Fruit fly (Drosophila melanogaster) whole organism, embryonic: Measurements from ENCODE around the gene Cp18.

Source experiments
- Blimp-1 ChIP-seq: fragments of 200-800 bp; sonication (Bioruptor generic); optimal IDR thresholded peaks from 3 replicates; lab custom pipeline; 2018; ENCODE audit warnings: missing biosample characterization, missing genetic modification characterization, mild to moderate bottlenecking, moderate library complexity, missing genetic modification reagents
- CG10366 ChIP-seq: fragments of 200-800 bp; sonication (Bioruptor generic); IDR thresholded peaks from 2 replicates; pipeline ENCODE4 v1.3.6; 2022; ENCODE audit warnings: missing biosample characterization, missing genetic modification characterization
- CG11398 ChIP-seq: fragments of 200-800 bp; sonication (Bioruptor generic); optimal IDR thresholded peaks from 2 replicates; lab custom pipeline; 2016; ENCODE audit warnings: missing biosample characterization, missing genetic modification characterization
- CG11456 ChIP-seq: fragments of 200-800 bp; sonication (Bioruptor generic); IDR thresholded peaks from 3 replicates; pipeline ENCODE4 v1.3.6; 2022; ENCODE audit warnings: missing biosample characterization, missing genetic modification characterization
- CG12942 ChIP-seq: fragments of 200-800 bp; sonication (Bioruptor generic); optimal IDR thresholded peaks from 3 replicates; lab custom pipeline; 2016; ENCODE audit warnings: missing biosample characterization, missing genetic modification characterization
- CG13624 ChIP-seq: fragments of 200-800 bp; sonication (Bioruptor generic); optimal IDR thresholded peaks from 2 replicates; lab custom pipeline; 2016; ENCODE audit warnings: missing biosample characterization, missing genetic modification characterization
- CG14050 ChIP-seq: fragments of 200-800 bp; sonication (Bioruptor generic); IDR thresholded peaks from 3 replicates; pipeline ENCODE4 v1.3.6; 2022; ENCODE audit warnings: missing biosample characterization, missing genetic modification characterization
- CG15601 ChIP-seq: fragments of 200-800 bp; sonication (Bioruptor generic); optimal IDR thresholded peaks from 3 replicates; lab custom pipeline; 2019; ENCODE audit warnings: missing biosample characterization, mild to moderate bottlenecking, missing genetic modification characterization, moderate library complexity
- CG16813 ChIP-seq: fragments of 200-800 bp; sonication (Bioruptor generic); IDR thresholded peaks from 3 replicates; pipeline ENCODE4 v1.3.6; 2022; ENCODE audit warnings: missing biosample characterization, missing genetic modification characterization; ENCODE audit not compliant: partially characterized antibody
- CG30431 ChIP-seq: fragments of 200-800 bp; sonication (Bioruptor generic); optimal IDR thresholded peaks from 2 replicates; lab custom pipeline; 2017; ENCODE audit warnings: missing biosample characterization, missing genetic modification characterization
- CG3281 ChIP-seq: fragments of 200-800 bp; sonication (Bioruptor generic); optimal IDR thresholded peaks from 3 replicates; lab custom pipeline; 2017; ENCODE audit warnings: missing biosample characterization, mild to moderate bottlenecking, missing genetic modification characterization
- CG3407 ChIP-seq: fragments of 200-800 bp; sonication (Bioruptor generic); optimal IDR thresholded peaks from 2 replicates; lab custom pipeline; 2018; ENCODE audit warnings: missing biosample characterization, mild to moderate bottlenecking, missing genetic modification characterization
- CG34422 ChIP-seq: fragments of 200-800 bp; sonication (Bioruptor generic); IDR thresholded peaks from 3 replicates; pipeline ENCODE4 v1.3.6; 2022; ENCODE audit warnings: missing biosample characterization, missing genetic modification characterization
- CG6272 ChIP-seq: fragments of 200-800 bp; sonication (Bioruptor generic); IDR thresholded peaks from 2 replicates; pipeline ENCODE4 v1.3.6; 2022; ENCODE audit warnings: missing biosample characterization, missing genetic modification characterization
- CG6813 ChIP-seq: fragments of 200-800 bp; sonication (Bioruptor generic); optimal IDR thresholded peaks from 2 replicates; lab custom pipeline; 2017; ENCODE audit warnings: missing biosample characterization, missing genetic modification characterization, mild to moderate bottlenecking, moderate library complexity, missing genetic modification reagents
- CG7786 ChIP-seq: fragments of 200-800 bp; sonication (Bioruptor generic); optimal IDR thresholded peaks from 2 replicates; lab custom pipeline; 2016; ENCODE audit warnings: missing biosample characterization, missing genetic modification characterization
- CG8765 ChIP-seq: fragments of 200-800 bp; sonication (Bioruptor generic); IDR thresholded peaks from 2 replicates; pipeline ENCODE4 v1.3.6; 2022; ENCODE audit warnings: missing biosample characterization, missing genetic modification characterization
- CG8944 ChIP-seq: fragments of 200-800 bp; sonication (Bioruptor generic); optimal IDR thresholded peaks from 3 replicates; lab custom pipeline; 2016; ENCODE audit warnings: missing biosample characterization, missing genetic modification characterization
- CG9437 ChIP-seq: fragments of 200-800 bp; sonication (Bioruptor generic); optimal IDR thresholded peaks from 2 replicates; lab custom pipeline; 2018; ENCODE audit warnings: missing biosample characterization, mild to moderate bottlenecking, missing genetic modification characterization
- CrebB ChIP-seq: fragments of 200-800 bp; sonication (Bioruptor generic); optimal IDR thresholded peaks from 3 replicates; lab custom pipeline; 2018; ENCODE audit warnings: missing biosample characterization, mild to moderate bottlenecking, missing genetic modification characterization
- D ChIP-seq, 2 experiments: fragments of 200-800 bp in 1 of 2; fragments of >200 bp in 1 of 2; sonication (Bioruptor generic) in 1 of 2; optimal IDR thresholded peaks; 2 replicates in 1 of 2; 3 replicates in 1 of 2; lab custom pipeline; 2017; ENCODE audit warnings: mild to moderate bottlenecking in 1 of 2, missing biosample characterization in 1 of 2, missing genetic modification characterization in 1 of 2, missing genetic modification reagents in 1 of 2
- Dll ChIP-seq: fragments of 200-800 bp; sonication (Bioruptor generic); IDR thresholded peaks from 4 replicates; pipeline ENCODE4 v1.3.6; 2022; ENCODE audit warnings: missing biosample characterization, missing genetic modification characterization; ENCODE audit not compliant: partially characterized antibody
- E2f2 ChIP-seq: fragments of 200-800 bp; sonication (Bioruptor generic); IDR thresholded peaks from 2 replicates; pipeline ENCODE4 v1.3.6; 2022; ENCODE audit warnings: missing biosample characterization, missing genetic modification characterization
- H15 ChIP-seq: fragments of 200-800 bp; sonication (Bioruptor generic); IDR thresholded peaks from 3 replicates; pipeline ENCODE4 v1.3.6; 2022; ENCODE audit warnings: missing biosample characterization, missing genetic modification characterization
- Hr3 ChIP-seq: fragments of 200-800 bp; sonication (Bioruptor generic); optimal IDR thresholded peaks from 3 replicates; lab custom pipeline; 2016; ENCODE audit warnings: missing biosample characterization, missing genetic modification characterization
- Mrtf ChIP-seq: fragments of 200-800 bp; sonication (Bioruptor generic); IDR thresholded peaks from 3 replicates; pipeline ENCODE4 v1.3.6; 2022; ENCODE audit warnings: missing biosample characterization, missing genetic modification characterization
- NfI ChIP-seq: fragments of 200-800 bp; sonication (Bioruptor generic); optimal IDR thresholded peaks from 3 replicates; lab custom pipeline; 2018; ENCODE audit warnings: missing biosample characterization, mild to moderate bottlenecking, missing genetic modification characterization, moderate library complexity
- Sox102F ChIP-seq: fragments of 200-800 bp; sonication (Bioruptor generic); optimal IDR thresholded peaks from 2 replicates; lab custom pipeline; 2018; ENCODE audit warnings: missing biosample characterization, mild to moderate bottlenecking, missing genetic modification characterization, moderate library complexity
- Ssrp ChIP-seq: fragments of 200-800 bp; sonication (Bioruptor generic); optimal IDR thresholded peaks from 2 replicates; lab custom pipeline; 2018; ENCODE audit warnings: missing biosample characterization, mild to moderate bottlenecking, missing genetic modification characterization, moderate library complexity
- Vsx1 ChIP-seq: fragments of 200-800 bp; sonication (Bioruptor generic); optimal IDR thresholded peaks from 2 replicates; lab custom pipeline; 2017; ENCODE audit warnings: missing biosample characterization, mild to moderate bottlenecking, missing genetic modification characterization, missing genetic modification reagents
- ac ChIP-seq: fragments of 200-800 bp; sonication (Bioruptor generic); optimal IDR thresholded peaks from 3 replicates; lab custom pipeline; 2017; ENCODE audit warnings: missing biosample characterization, mild to moderate bottlenecking, missing genetic modification characterization
- ara ChIP-seq: fragments of 200-800 bp; sonication (Bioruptor generic); IDR thresholded peaks from 2 replicates; pipeline ENCODE4 v1.3.6; 2022; ENCODE audit warnings: missing biosample characterization, missing genetic modification characterization
- crc ChIP-seq: fragments of 200-800 bp; sonication (Bioruptor generic); optimal IDR thresholded peaks from 2 replicates; lab custom pipeline; 2016; ENCODE audit warnings: missing biosample characterization, missing genetic modification characterization
- cwo ChIP-seq: fragments of 200-800 bp; sonication (Bioruptor generic); optimal IDR thresholded peaks from 3 replicates; lab custom pipeline; 2017; ENCODE audit warnings: missing biosample characterization, missing genetic modification characterization, mild to moderate bottlenecking, moderate library complexity, missing genetic modification reagents
- dysf ChIP-seq: fragments of 200-800 bp; sonication (Bioruptor generic); IDR thresholded peaks from 3 replicates; pipeline ENCODE4 v1.3.6; 2022; ENCODE audit warnings: missing biosample characterization, missing genetic modification characterization
- her ChIP-seq: fragments of 200-800 bp; sonication (Bioruptor generic); optimal IDR thresholded peaks from 2 replicates; lab custom pipeline; 2016; ENCODE audit warnings: missing biosample characterization, missing genetic modification characterization
- hkb ChIP-seq, 2 experiments: fragments of 200-800 bp in 1 of 2; fragments of >200 bp in 1 of 2; sonication (Bioruptor generic) in 1 of 2; IDR thresholded peaks in 1 of 2; optimal IDR thresholded peaks in 1 of 2; 2 replicates each; pipeline versions ENCODE4 v1.3.6 to Lab custom; 2017 to 2022; ENCODE audit warnings: missing biosample characterization in 1 of 2, missing genetic modification characterization in 1 of 2
- klu ChIP-seq: fragments of 200-800 bp; sonication (Bioruptor generic); IDR thresholded peaks from 2 replicates; pipeline ENCODE4 v1.3.6; 2022; ENCODE audit warnings: missing biosample characterization, missing genetic modification characterization
- lab ChIP-seq: fragments of 200-800 bp; sonication (Bioruptor generic); optimal IDR thresholded peaks from 3 replicates; lab custom pipeline; 2017; ENCODE audit warnings: missing biosample characterization, missing genetic modification characterization, mild to moderate bottlenecking, moderate library complexity, missing genetic modification reagents
- lilli ChIP-seq: fragments of 200-800 bp; sonication (Bioruptor generic); optimal IDR thresholded peaks from 3 replicates; lab custom pipeline; 2016; ENCODE audit warnings: missing biosample characterization, missing genetic modification characterization
- pan ChIP-seq, 4 experiments: fragments of >200 bp in 3 of 4; fragments of 200-800 bp in 1 of 4; sonication (Bioruptor generic) in 1 of 4; optimal IDR thresholded peaks in 3 of 4; IDR thresholded peaks in 1 of 4; 2 replicates each; pipeline versions ENCODE4 v1.3.6 to Lab custom; 2017 to 2022; ENCODE audit warnings: missing biosample characterization in 2 of 4, missing genetic modification characterization in 2 of 4, mixed read lengths in 1 of 4
- prd ChIP-seq, 3 experiments: fragments of >200 bp in 2 of 3; fragments of 200-800 bp in 1 of 3; sonication (Bioruptor generic) in 1 of 3; optimal IDR thresholded peaks in 2 of 3; IDR thresholded peaks in 1 of 3; 2 replicates in 2 of 3; 3 replicates in 1 of 3; pipeline versions ENCODE4 v1.3.6 to Lab custom; 2017 to 2022; ENCODE audit warnings: missing biosample characterization in 1 of 3, missing genetic modification characterization in 1 of 3
- sens ChIP-seq: fragments of 200-800 bp; sonication (Bioruptor generic); peaks from one replicate; lab custom pipeline; 2016; ENCODE audit warnings: missing biosample characterization, missing genetic modification characterization
- sens-2 ChIP-seq: fragments of 200-800 bp; sonication (Bioruptor generic); IDR thresholded peaks from 2 replicates; pipeline ENCODE4 v1.3.6; 2022; ENCODE audit warnings: missing biosample characterization, missing genetic modification characterization
- sna ChIP-seq: fragments of 200-800 bp; sonication (Bioruptor generic); IDR thresholded peaks from 2 replicates; pipeline ENCODE4 v1.3.6; 2022; ENCODE audit warnings: missing biosample characterization, missing genetic modification characterization; ENCODE audit not compliant: partially characterized antibody
- sug ChIP-seq: fragments of 200-800 bp; optimal IDR thresholded peaks from 2 replicates; lab custom pipeline; 2019; ENCODE audit warnings: missing biosample characterization, mild to moderate bottlenecking, missing genetic modification characterization, moderate library complexity
- tap ChIP-seq: fragments of 200-800 bp; optimal IDR thresholded peaks from 3 replicates; lab custom pipeline; 2019; ENCODE audit warnings: missing biosample characterization, mild to moderate bottlenecking, missing genetic modification characterization, moderate library complexity

Gene Cp18

DNA sequence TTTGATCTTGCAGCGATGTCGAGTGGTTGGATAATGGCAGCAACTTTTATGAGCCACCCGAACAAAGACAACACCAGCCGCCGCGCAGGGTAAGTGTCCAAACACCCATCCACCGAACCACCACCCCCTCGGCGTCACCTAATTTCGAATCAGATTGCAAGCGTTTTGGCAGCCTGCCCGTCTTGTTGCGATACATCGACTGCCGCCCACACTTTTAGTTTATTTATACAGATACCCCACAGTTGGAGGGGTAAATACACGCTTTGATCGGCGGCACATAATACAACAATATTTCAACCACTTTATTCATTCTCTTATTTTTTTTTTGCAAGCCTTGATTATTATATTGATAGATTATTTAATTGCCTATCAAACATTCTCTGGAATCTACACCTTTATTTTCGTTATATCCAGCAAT is 36.5 kb downstream of the Cp18 start (continued):
- peak; percentile 75 for TF ChIP-seq dysf (GFP tag; lab: Robert Waterston, UW)
- no peak for TF ChIP-seq CrebB (tag; lab: Kevin White, UChicago)
- TF ChIP-seq lilli, result peak; percentile 50
- no peak for TF ChIP-seq sug (tag; lab: Kevin White, UChicago)
- TF ChIP-seq pan (optimal IDR thresholded peaks at IDR 0.05; lab: Kevin White, UChicago), result no peak
- peak in 1 of 2 experiments; percentile 80 for TF ChIP-seq pan (GFP tag; optimal IDR thresholded peaks at IDR 0.05 in 1 of 2, IDR thresholded peaks at IDR 0.05 in 1 of 2)
- no peak for TF ChIP-seq CG13624
- no peak for TF ChIP-seq crc
- TF ChIP-seq sens-2 (GFP tag; lab: Robert Waterston, UW), result no peak
- TF ChIP-seq NfI, result peak; percentile 64
- TF ChIP-seq CG6813 (GFP tag; lab: Kevin White, UChicago), result no peak
- peak; percentile 15 for TF ChIP-seq CG9437 (GFP tag; lab: Kevin White, UChicago)
- TF ChIP-seq ara (GFP tag; lab: Robert Waterston, UW), result peak; percentile 15; the same call in 1 of the 2 replicates
- TF ChIP-seq CG16813 (GFP tag; lab: Robert Waterston, UW), result peak; percentile 40; the same call in 1 of the 3 replicates
- peak; percentile 85 for TF ChIP-seq sens (GFP tag; lab: Kevin White, UChicago)
- peak; percentile 16 for TF ChIP-seq cwo (GFP tag; lab: Kevin White, UChicago)
- peak; percentile 60 for TF ChIP-seq Sox102F (GFP tag; lab: Kevin White, UChicago)
- TF ChIP-seq CG34422 (GFP tag; lab: Robert Waterston, UW), result peak; percentile 63; the same call in 2 of the 3 replicates
- TF ChIP-seq Vsx1 (GFP tag; lab: Kevin White, UChicago), result no peak
- TF ChIP-seq D (optimal IDR thresholded peaks at IDR 0.05; lab: Kevin White, UChicago), result no peak
- TF ChIP-seq D (GFP tag; optimal IDR thresholded peaks at IDR 0.05; lab: Kevin White, UChicago), result peak; percentile 7
- TF ChIP-seq tap (tag; lab: Kevin White, UChicago), result no peak
- TF ChIP-seq E2f2 (GFP tag; lab: Robert Waterston, UW), result peak; percentile 38; the same call in 1 of the 2 replicates
- TF ChIP-seq CG14050 (GFP tag; lab: Robert Waterston, UW), result peak; percentile 44; the same call in 2 of the 3 replicates
- 0 out of 3 replicates have a peak, but pooled peaks have one; percentile 65 for TF ChIP-seq CG11456 (GFP tag; lab: Robert Waterston, UW)
- TF ChIP-seq hkb (optimal IDR thresholded peaks at IDR 0.05; lab: Kevin White, UChicago), result no peak
- TF ChIP-seq hkb (GFP tag; IDR thresholded peaks at IDR 0.05; lab: Robert Waterston, UW), result 0 out of 2 replicates have a peak, but pooled peaks have one; percentile 28
- TF ChIP-seq CG3281 (GFP tag; lab: Kevin White, UChicago), result no peak
- TF ChIP-seq lab (GFP tag; lab: Kevin White, UChicago), result peak; percentile 26
- 0 out of 4 replicates have a peak, but pooled peaks have one; percentile 46 for TF ChIP-seq Dll (GFP tag; lab: Robert Waterston, UW)
- TF ChIP-seq Hr3 (GFP tag; lab: Kevin White, UChicago), result peak; percentile 17
- peak; percentile 10 for TF ChIP-seq CG7786 (GFP tag; lab: Kevin White, UChicago)
- no peak for TF ChIP-seq ac
- TF ChIP-seq Blimp-1 (GFP tag; lab: Kevin White, UChicago), result peak; percentile 32
- TF ChIP-seq CG10366 (GFP tag; lab: Robert Waterston, UW), result peak; percentile 59
- no peak; the same call in 1 of the 2 replicates for TF ChIP-seq CG6272 (GFP tag; lab: Robert Waterston, UW)
- no peak for TF ChIP-seq prd (optimal IDR thresholded peaks at IDR 0.05; lab: Kevin White, UChicago)
- TF ChIP-seq prd (GFP tag; IDR thresholded peaks at IDR 0.05; lab: Robert Waterston, UW), result peak; percentile 52; the same call in 1 of the 3 replicates
- TF ChIP-seq Ssrp (tag; lab: Kevin White, UChicago), result peak; percentile 46
- TF ChIP-seq H15, result peak; percentile 56; the same call in 1 of the 3 replicates
- peak; percentile 17 for TF ChIP-seq CG11398
- no peak for TF ChIP-seq CG12942 (GFP tag; lab: Kevin White, UChicago)
- no peak for TF ChIP-seq CG15601
- TF ChIP-seq CG3407 (GFP tag; lab: Kevin White, UChicago), result no peak
- TF ChIP-seq CG8765 (GFP tag; lab: Robert Waterston, UW), result no peak
- no peak for TF ChIP-seq sna
- no peak for TF ChIP-seq her (GFP tag; lab: Kevin White, UChicago)
- no peak for TF ChIP-seq CG30431 (GFP tag; lab: Kevin White, UChicago)
- peak; percentile 72; the same call in 2 of the 3 replicates for TF ChIP-seq Mrtf (GFP tag; lab: Robert Waterston, UW)
- no peak for TF ChIP-seq klu (GFP tag; lab: Robert Waterston, UW)
- peak; percentile 28 for TF ChIP-seq CG8944 (GFP tag; lab: Kevin White, UChicago)
